Worm (Caenorhabditis elegans) whole organism, mixed stage, embryonic: ENCODE measurements around the gene dyrb-1.

Experiments used
- M03D4.4 ChIP-seq: sonication (generic microtip); optimal IDR thresholded peaks from 2 replicates; lab custom pipeline; 2017; ENCODE audit warnings: mild to moderate bottlenecking, missing genetic modification characterization, missing compliant biosample characterization
- blmp-1 ChIP-seq: fragments of 150-350 bp; optimal IDR thresholded peaks from 2 replicates; lab custom pipeline; 2014; ENCODE audit warnings: missing biosample characterization, missing genetic modification characterization
- ceh-39 ChIP-seq: fragments of 150-350 bp; optimal IDR thresholded peaks from 2 replicates; lab custom pipeline; 2014; ENCODE audit warnings: missing biosample characterization, missing genetic modification characterization
- ceh-43 ChIP-seq: fragments of 200-800 bp; sonication (Bioruptor generic); optimal IDR thresholded peaks from 2 replicates; lab custom pipeline; 2018; ENCODE audit warnings: mild to moderate bottlenecking, missing genetic modification characterization, moderate library complexity, missing compliant biosample characterization
- ceh-83 ChIP-seq: fragments of 200-800 bp; sonication (Bioruptor generic); optimal IDR thresholded peaks from 2 replicates; lab custom pipeline; 2018; ENCODE audit warnings: mild to moderate bottlenecking, missing genetic modification characterization, missing compliant biosample characterization
- ces-1 ChIP-seq: fragments of 150-350 bp; optimal IDR thresholded peaks from 2 replicates; lab custom pipeline; 2014; ENCODE audit warnings: missing biosample characterization, missing genetic modification reagents, missing genetic modification characterization
- cnd-1 ChIP-seq: fragments of 200-800 bp; sonication (Bioruptor generic); optimal IDR thresholded peaks from 2 replicates; lab custom pipeline; 2018; ENCODE audit warnings: mild to moderate bottlenecking, missing genetic modification characterization, missing compliant biosample characterization
- drap-1 ChIP-seq: fragments of 200-800 bp; sonication (Bioruptor generic); optimal IDR thresholded peaks from 3 replicates; lab custom pipeline; 2018; ENCODE audit warnings: mild to moderate bottlenecking, missing genetic modification characterization, missing compliant biosample characterization
- elt-1 ChIP-seq: sonication (generic microtip); optimal IDR thresholded peaks from 2 replicates; lab custom pipeline; 2017; ENCODE audit warnings: missing genetic modification characterization, mild to moderate bottlenecking, missing compliant biosample characterization, antibody characterized with exemption, moderate library complexity, borderline replicate concordance; ENCODE audit not compliant: insufficient read depth
- elt-3 ChIP-seq: fragments of 150-350 bp; optimal IDR thresholded peaks from 2 replicates; lab custom pipeline; 2014; ENCODE audit warnings: missing biosample characterization, missing genetic modification characterization
- flh-1 ChIP-seq: fragments of 200-800 bp; sonication (Bioruptor generic); optimal IDR thresholded peaks from 2 replicates; lab custom pipeline; 2018; ENCODE audit warnings: mild to moderate bottlenecking, missing genetic modification characterization, moderate library complexity, missing compliant biosample characterization
- ham-2 ChIP-seq: fragments of 200-800 bp; sonication (Bioruptor generic); optimal IDR thresholded peaks from 2 replicates; lab custom pipeline; 2018; ENCODE audit warnings: mild to moderate bottlenecking, missing genetic modification characterization, missing compliant biosample characterization
- lin-13 ChIP-seq: fragments of 150-350 bp; optimal IDR thresholded peaks from 2 replicates; lab custom pipeline; 2014; ENCODE audit warnings: missing biosample characterization, missing genetic modification characterization
- lsy-2 ChIP-seq: fragments of 150-350 bp; optimal IDR thresholded peaks from 2 replicates; lab custom pipeline; 2014; ENCODE audit warnings: missing biosample characterization, missing genetic modification characterization
- mab-5 ChIP-seq: fragments of 150-350 bp; optimal IDR thresholded peaks from 2 replicates; lab custom pipeline; 2014; ENCODE audit warnings: missing biosample characterization, missing genetic modification characterization
- mep-1 ChIP-seq: fragments of 150-350 bp; optimal IDR thresholded peaks from 2 replicates; lab custom pipeline; 2017; ENCODE audit warnings: missing biosample characterization, missing genetic modification reagents, missing genetic modification characterization, inconsistent platforms
- mls-2 ChIP-seq: sonication (generic microtip); optimal IDR thresholded peaks from 2 replicates; lab custom pipeline; 2016; ENCODE audit warnings: mild to moderate bottlenecking, missing genetic modification characterization, moderate library complexity, missing compliant biosample characterization
- nhr-12 ChIP-seq: fragments of 150-350 bp; optimal IDR thresholded peaks from 2 replicates; lab custom pipeline; 2014; ENCODE audit warnings: missing biosample characterization, missing genetic modification characterization
- nhr-2 ChIP-seq: fragments of 150-350 bp; optimal IDR thresholded peaks from 2 replicates; lab custom pipeline; 2014; ENCODE audit warnings: missing biosample characterization, missing genetic modification characterization
- nhr-237 ChIP-seq: fragments of 150-350 bp; optimal IDR thresholded peaks from 2 replicates; lab custom pipeline; 2014; ENCODE audit warnings: missing biosample characterization, missing genetic modification characterization
- nhr-28 ChIP-seq: fragments of 150-350 bp; optimal IDR thresholded peaks from 2 replicates; lab custom pipeline; 2014; ENCODE audit warnings: missing biosample characterization, missing genetic modification characterization
- nhr-76 ChIP-seq: sonication (generic microtip); optimal IDR thresholded peaks from 2 replicates; lab custom pipeline; 2017; ENCODE audit warnings: missing biosample characterization, missing genetic modification characterization
- pha-4 ChIP-seq: fragments of 150-350 bp; optimal IDR thresholded peaks from 2 replicates; lab custom pipeline; 2018; ENCODE audit warnings: missing biosample characterization, missing genetic modification reagents, missing genetic modification characterization
- sem-2 ChIP-seq: fragments of 200-800 bp; sonication (Bioruptor generic); optimal IDR thresholded peaks from 2 replicates; lab custom pipeline; 2018; ENCODE audit warnings: mild to moderate bottlenecking, missing genetic modification characterization, missing compliant biosample characterization
- snpc-4 ChIP-seq: fragments of 150-350 bp; optimal IDR thresholded peaks from 2 replicates; lab custom pipeline; 2014; ENCODE audit warnings: missing biosample characterization, missing genetic modification characterization
- tbx-8 ChIP-seq: fragments of 200-800 bp; sonication (Bioruptor generic); optimal IDR thresholded peaks from 2 replicates; lab custom pipeline; 2018; ENCODE audit warnings: mild to moderate bottlenecking, missing genetic modification characterization, moderate library complexity, missing compliant biosample characterization
- unc-120 ChIP-seq: sonication (generic microtip); optimal IDR thresholded peaks from 2 replicates; lab custom pipeline; 2017; ENCODE audit warnings: missing genetic modification characterization, missing compliant biosample characterization; ENCODE audit not compliant: poor library complexity, severe bottlenecking
- unc-39 ChIP-seq: fragments of 150-350 bp; optimal IDR thresholded peaks from 2 replicates; lab custom pipeline; 2014; ENCODE audit warnings: missing biosample characterization, missing genetic modification characterization
- unc-62 ChIP-seq: fragments of 150-350 bp; optimal IDR thresholded peaks from 2 replicates; lab custom pipeline; 2014; ENCODE audit warnings: missing biosample characterization, missing genetic modification reagents, missing genetic modification characterization
- zip-8 ChIP-seq: fragments of 150-350 bp; optimal IDR thresholded peaks from 2 replicates; lab custom pipeline; 2014; ENCODE audit warnings: missing biosample characterization, missing genetic modification characterization

The dyrb-1 gene

ce11 chrII:9135878-9136277 lies 28.9 kb upstream of the dyrb-1 start, which contains the start of gene nlp-78:
nlp-78 (plus strand) TSS chrII:9136178.
- no peak for TF ChIP-seq pha-4
- TF ChIP-seq unc-62 (GFP tag; lab: Kevin White, UChicago) = no peak
- TF ChIP-seq ceh-43 = no peak
- TF ChIP-seq tbx-8 (GFP tag; lab: Kevin White, UChicago) = no peak
- TF ChIP-seq nhr-28 (tag; lab: Kevin White, UChicago) = no peak
- TF ChIP-seq drap-1 (GFP tag; lab: Kevin White, UChicago) = no peak
- no peak for TF ChIP-seq blmp-1 (tag; lab: Kevin White, UChicago)
- no peak for TF ChIP-seq snpc-4 (tag; lab: Kevin White, UChicago)
- TF ChIP-seq elt-1 = no peak
- TF ChIP-seq sem-2 = no peak
- TF ChIP-seq nhr-76 (tag; lab: Kevin White, UChicago) = no peak
- TF ChIP-seq mep-1 = no peak
- TF ChIP-seq mls-2 (tag; lab: Kevin White, UChicago) = no peak
- TF ChIP-seq zip-8 (tag; lab: Kevin White, UChicago) = no peak
- TF ChIP-seq ces-1 (GFP tag; lab: Kevin White, UChicago) = no peak
- TF ChIP-seq ceh-83 (GFP tag; lab: Kevin White, UChicago) = no peak
- TF ChIP-seq M03D4.4 (tag; lab: Kevin White, UChicago) = no peak
- TF ChIP-seq ham-2 = no peak

- TF ChIP-seq unc-62 (GFP tag; lab: Kevin White, UChicago) (no peak), snpc-4 (tag; lab: Kevin White, UChicago) (no peak)
Observed at ce11 chrII:9132338-9132737, 25.4 kb upstream of the dyrb-1 start.

ce11 chrII:9131363-9131762 lies 24.4 kb upstream of the dyrb-1 start, which contains the start of gene C16D2.1:
C16D2.1 (plus strand) TSS chrII:9131663.
- TF ChIP-seq lsy-2 (tag; lab: Kevin White, UChicago) = no peak
- TF ChIP-seq, all 35 proteins: peak for 0

DNA sequence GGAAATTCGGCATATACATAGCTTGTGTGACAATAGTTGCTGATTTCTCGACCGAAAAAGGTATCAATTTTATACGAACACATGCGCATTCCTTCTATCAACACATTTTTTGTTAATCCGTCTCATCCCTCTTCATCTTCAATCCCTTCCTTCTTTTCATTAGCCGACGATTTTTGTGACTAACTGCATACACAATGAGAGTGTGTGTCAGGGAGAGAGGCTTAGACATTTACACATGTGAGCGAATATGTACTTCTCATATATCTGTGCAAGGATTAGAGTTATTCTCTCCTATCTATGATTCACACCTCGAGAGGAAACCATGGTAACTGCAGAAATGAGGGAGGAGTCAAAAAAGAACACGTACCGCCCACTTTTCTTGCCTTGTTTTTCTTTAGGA lies 23.4 kb upstream of the dyrb-1 start:
- TF ChIP-seq lsy-2 (tag; lab: Kevin White, UChicago) (no peak), cnd-1 (tag; lab: Kevin White, UChicago) (no peak), flh-1 (GFP tag; lab: Kevin White, UChicago) (no peak), unc-120 (tag; lab: Kevin White, UChicago) (no peak), ceh-83 (GFP tag; lab: Kevin White, UChicago) (no peak), blmp-1 (tag; lab: Kevin White, UChicago) (no peak), ham-2 (no peak), nhr-2 (no peak), sem-2 (no peak), drap-1 (GFP tag; lab: Kevin White, UChicago) (no peak), tbx-8 (GFP tag; lab: Kevin White, UChicago) (no peak), elt-3 (tag; lab: Kevin White, UChicago) (no peak), elt-1 (no peak), ceh-39 (no peak)

DNA sequence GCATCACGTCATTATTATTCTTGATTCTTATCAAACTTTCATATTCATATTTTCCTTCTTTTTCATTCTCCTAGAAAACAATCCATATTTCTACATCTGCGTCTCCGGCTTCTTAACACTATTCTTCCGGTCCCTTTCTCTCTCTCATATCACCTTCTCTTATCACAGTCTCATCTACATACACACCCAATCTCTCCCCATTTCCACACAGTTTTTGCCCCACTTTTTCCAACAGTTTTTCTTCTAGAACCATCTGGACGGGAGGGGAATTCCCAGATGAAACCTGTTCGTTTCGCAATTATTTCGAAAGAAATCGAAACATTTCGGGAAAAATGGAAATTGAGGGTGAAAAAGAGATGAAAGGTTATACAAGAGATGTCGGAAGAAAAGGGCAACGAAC lies 21.2 kb upstream of the dyrb-1 start:
- TF ChIP-seq ces-1 (GFP tag; lab: Kevin White, UChicago) (no peak), lin-13 (tag; lab: Kevin White, UChicago) (no peak), unc-62 (GFP tag; lab: Kevin White, UChicago) (no peak), ceh-83 (GFP tag; lab: Kevin White, UChicago) (no peak), ceh-39 (no peak), unc-39 (tag; lab: Kevin White, UChicago) (no peak), tbx-8 (GFP tag; lab: Kevin White, UChicago) (no peak), elt-1 (peak; percentile 10), nhr-237 (peak; percentile 58), blmp-1 (tag; lab: Kevin White, UChicago) (no peak), elt-3 (tag; lab: Kevin White, UChicago) (peak; percentile 91)

DNA sequence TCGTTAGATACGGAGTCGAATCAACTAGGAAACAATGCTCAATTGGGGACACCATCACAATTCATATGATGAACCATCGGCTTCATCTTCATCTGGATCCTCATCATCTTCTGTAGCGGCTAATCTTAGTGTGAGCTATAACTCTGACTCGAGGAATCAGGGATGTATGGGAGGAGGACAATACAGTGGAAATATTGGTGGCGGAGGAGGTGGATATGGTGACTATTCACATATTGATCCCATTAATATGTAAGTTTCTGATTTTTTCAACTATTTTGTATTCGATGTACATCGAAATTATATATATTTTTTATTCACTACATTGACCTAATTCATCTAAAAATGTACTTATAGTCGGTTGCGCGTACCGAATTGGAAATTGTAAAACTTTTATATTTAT lies 20.4 kb upstream of the dyrb-1 start:
- TF ChIP-seq pha-4 = no peak
- no peak for TF ChIP-seq ceh-39
- no peak for TF ChIP-seq snpc-4 (tag; lab: Kevin White, UChicago)
- TF ChIP-seq nhr-76 (tag; lab: Kevin White, UChicago) = no peak
- TF ChIP-seq nhr-2 = no peak
- no peak for TF ChIP-seq ham-2
- no peak for TF ChIP-seq tbx-8 (GFP tag; lab: Kevin White, UChicago)
- TF ChIP-seq sem-2 = no peak
- TF ChIP-seq lin-13 (tag; lab: Kevin White, UChicago) = no peak
- TF ChIP-seq nhr-12 = no peak
- no peak for TF ChIP-seq ceh-83 (GFP tag; lab: Kevin White, UChicago)
- TF ChIP-seq unc-62 (GFP tag; lab: Kevin White, UChicago) = no peak
- no peak for TF ChIP-seq ceh-43
- TF ChIP-seq mab-5 (tag; lab: Kevin White, UChicago) = no peak
- TF ChIP-seq, all 35 proteins: peak for 0
